Fruit fly (Drosophila melanogaster) whole organism, embryonic: Measurements from ENCODE around the gene Gip.

Experiments used
- Bdp1 ChIP-seq: fragments of 200-800 bp; sonication (Bioruptor generic); optimal IDR thresholded peaks from 3 replicates; lab custom pipeline; 2016; ENCODE audit warnings: missing biosample characterization, missing genetic modification characterization
- CG11560 ChIP-seq: fragments of 200-800 bp; sonication (Bioruptor generic); IDR thresholded peaks from 3 replicates; pipeline ENCODE4 v1.3.6; 2022; ENCODE audit warnings: missing biosample characterization, missing genetic modification characterization
- CG15269 ChIP-seq: fragments of 200-800 bp; sonication (Bioruptor generic); optimal IDR thresholded peaks from 2 replicates; lab custom pipeline; 2018; ENCODE audit warnings: missing biosample characterization, mild to moderate bottlenecking, missing genetic modification characterization, moderate library complexity
- CG17802 ChIP-seq: fragments of 200-800 bp; sonication (Bioruptor generic); optimal IDR thresholded peaks from 2 replicates; lab custom pipeline; 2018; ENCODE audit warnings: missing biosample characterization, mild to moderate bottlenecking, missing genetic modification characterization, moderate library complexity
- CG18599 ChIP-seq: fragments of 200-800 bp; sonication (Bioruptor generic); optimal IDR thresholded peaks from 3 replicates; lab custom pipeline; 2017; ENCODE audit warnings: missing biosample characterization, missing genetic modification characterization, mild to moderate bottlenecking, moderate library complexity, missing genetic modification reagents
- CG2199 ChIP-seq: fragments of 200-800 bp; sonication (Bioruptor generic); IDR thresholded peaks from 3 replicates; pipeline ENCODE4 v1.3.6; 2022; ENCODE audit warnings: missing biosample characterization, missing genetic modification characterization
- CG31365 ChIP-seq: fragments of 200-800 bp; sonication (Bioruptor generic); optimal IDR thresholded peaks from 2 replicates; lab custom pipeline; 2018; ENCODE audit warnings: missing biosample characterization, mild to moderate bottlenecking, missing genetic modification characterization
- CG3163 ChIP-seq: fragments of 200-800 bp; sonication (Bioruptor generic); optimal IDR thresholded peaks from 3 replicates; lab custom pipeline; 2016; ENCODE audit warnings: missing biosample characterization, missing genetic modification characterization
- CG34224 ChIP-seq: fragments of 200-800 bp; sonication (Bioruptor generic); IDR thresholded peaks from 3 replicates; pipeline ENCODE4 v1.3.6; 2022; ENCODE audit warnings: missing biosample characterization, missing genetic modification characterization; ENCODE audit not compliant: partially characterized antibody
- CG3838 ChIP-seq: fragments of 200-800 bp; sonication (Bioruptor generic); optimal IDR thresholded peaks from 3 replicates; lab custom pipeline; 2016; ENCODE audit warnings: missing biosample characterization, missing genetic modification characterization
- CG6175 ChIP-seq: fragments of 200-800 bp; sonication (Bioruptor generic); IDR thresholded peaks from 3 replicates; pipeline ENCODE4 v1.3.6; 2022; ENCODE audit warnings: missing biosample characterization, missing genetic modification characterization
- CG6689 ChIP-seq: fragments of 200-800 bp; sonication (Bioruptor generic); IDR thresholded peaks from 2 replicates; pipeline ENCODE4 v1.3.6; 2022; ENCODE audit warnings: missing biosample characterization, missing genetic modification characterization
- CG6791 ChIP-seq: fragments of 200-800 bp; sonication (Bioruptor generic); IDR thresholded peaks from 3 replicates; pipeline ENCODE4 v1.3.6; 2022; ENCODE audit warnings: missing biosample characterization, missing genetic modification characterization; ENCODE audit not compliant: partially characterized antibody
- CG7271 ChIP-seq: fragments of 200-800 bp; sonication (Bioruptor generic); optimal IDR thresholded peaks from 2 replicates; lab custom pipeline; 2018; ENCODE audit warnings: missing biosample characterization, mild to moderate bottlenecking, missing genetic modification characterization, moderate library complexity
- CG8359 ChIP-seq: fragments of 200-800 bp; sonication (Bioruptor generic); optimal IDR thresholded peaks from 2 replicates; lab custom pipeline; 2017; ENCODE audit warnings: missing biosample characterization, mild to moderate bottlenecking, missing genetic modification characterization, borderline replicate concordance
- CG9727 ChIP-seq: fragments of 200-800 bp; sonication (Bioruptor generic); optimal IDR thresholded peaks from 3 replicates; lab custom pipeline; 2017; ENCODE audit warnings: missing biosample characterization, mild to moderate bottlenecking, missing genetic modification characterization
- CG9876 ChIP-seq: fragments of 200-800 bp; sonication (Bioruptor generic); optimal IDR thresholded peaks from 2 replicates; lab custom pipeline; 2016; ENCODE audit warnings: missing biosample characterization, missing genetic modification characterization
- CG9932 ChIP-seq: fragments of 200-800 bp; sonication (Bioruptor generic); IDR thresholded peaks from 2 replicates; pipeline ENCODE4 v1.3.6; 2022; ENCODE audit warnings: missing biosample characterization, missing genetic modification characterization
- Deaf1 ChIP-seq: fragments of 200-800 bp; optimal IDR thresholded peaks from 3 replicates; lab custom pipeline; 2019; ENCODE audit warnings: missing biosample characterization, mild to moderate bottlenecking, missing genetic modification characterization, moderate library complexity
- HmgD ChIP-seq: fragments of 200-800 bp; sonication (Bioruptor generic); optimal IDR thresholded peaks from 3 replicates; lab custom pipeline; 2016; ENCODE audit warnings: missing biosample characterization, missing genetic modification characterization
- Med ChIP-seq: fragments of 200-800 bp; sonication (Bioruptor generic); peaks from one replicate; lab custom pipeline; 2016; ENCODE audit warnings: missing biosample characterization, missing genetic modification characterization, mild to moderate bottlenecking, inconsistent platforms, moderate library complexity
- Myb ChIP-seq: fragments of 200-800 bp; sonication (Bioruptor generic); optimal IDR thresholded peaks from 2 replicates; lab custom pipeline; 2016; ENCODE audit warnings: missing biosample characterization, missing genetic modification characterization
- Poxn ChIP-seq: fragments of 200-800 bp; sonication (Bioruptor generic); IDR thresholded peaks from 2 replicates; pipeline ENCODE4 v1.3.6; 2022; ENCODE audit warnings: missing biosample characterization, missing genetic modification characterization
- Trl ChIP-seq, 3 experiments: fragments of >200 bp in 2 of 3; fragments of 200-800 bp in 1 of 3; sonication (Bioruptor generic) in 1 of 3; optimal IDR thresholded peaks; 2 replicates in 1 of 3; 3 replicates in 2 of 3; lab custom pipeline; 2016 to 2017; ENCODE audit warnings: missing biosample characterization in 1 of 3, missing genetic modification characterization in 1 of 3
- Xbp1 ChIP-seq: fragments of 200-800 bp; sonication (Bioruptor generic); optimal IDR thresholded peaks from 3 replicates; lab custom pipeline; 2016; ENCODE audit warnings: missing biosample characterization, mild to moderate bottlenecking, missing genetic modification characterization
- amos ChIP-seq: fragments of 200-800 bp; sonication (Bioruptor generic); IDR thresholded peaks from 2 replicates; pipeline ENCODE4 v1.3.6; 2022; ENCODE audit warnings: missing biosample characterization, missing genetic modification characterization; ENCODE audit not compliant: partially characterized antibody
- ash1 ChIP-seq: fragments of 200-800 bp; sonication (Bioruptor generic); optimal IDR thresholded peaks from 2 replicates; lab custom pipeline; 2018; ENCODE audit warnings: missing biosample characterization, mild to moderate bottlenecking, missing genetic modification characterization
- bbx ChIP-seq: fragments of 200-800 bp; sonication (Bioruptor generic); IDR thresholded peaks from 2 replicates; pipeline ENCODE4 v1.3.6; 2022; ENCODE audit warnings: missing biosample characterization, missing genetic modification characterization; ENCODE audit not compliant: partially characterized antibody
- br ChIP-seq: fragments of >200 bp; optimal IDR thresholded peaks from 2 replicates; lab custom pipeline; 2017
- cas ChIP-seq: fragments of 200-800 bp; sonication (Bioruptor generic); IDR thresholded peaks from 2 replicates; pipeline ENCODE4 v1.3.6; 2022; ENCODE audit warnings: missing biosample characterization, missing genetic modification characterization
- crol ChIP-seq: fragments of 200-800 bp; sonication (Bioruptor generic); IDR thresholded peaks from 2 replicates; pipeline ENCODE4 v1.3.6; 2022; ENCODE audit warnings: missing biosample characterization, missing genetic modification characterization
- disco-r ChIP-seq: fragments of 200-800 bp; sonication (Bioruptor generic); optimal IDR thresholded peaks from 2 replicates; lab custom pipeline; 2016; ENCODE audit warnings: missing biosample characterization, missing genetic modification characterization
- exex ChIP-seq: fragments of 200-800 bp; sonication (Bioruptor generic); optimal IDR thresholded peaks from 4 replicates; lab custom pipeline; 2018; ENCODE audit warnings: missing biosample characterization, mild to moderate bottlenecking, missing genetic modification characterization, moderate library complexity
- gro ChIP-seq: fragments of 200-800 bp; sonication (Bioruptor generic); optimal IDR thresholded peaks from 2 replicates; lab custom pipeline; 2016; ENCODE audit warnings: missing biosample characterization, missing genetic modification characterization
- kah ChIP-seq: fragments of 200-800 bp; sonication (Bioruptor generic); optimal IDR thresholded peaks from 2 replicates; lab custom pipeline; 2018; ENCODE audit warnings: missing biosample characterization, mild to moderate bottlenecking, missing genetic modification characterization
- knrl ChIP-seq: fragments of 200-800 bp; sonication (Bioruptor generic); IDR thresholded peaks from 3 replicates; pipeline ENCODE4 v1.3.6; 2022; ENCODE audit warnings: missing biosample characterization, missing genetic modification characterization; ENCODE audit not compliant: partially characterized antibody
- lilli ChIP-seq: fragments of 200-800 bp; sonication (Bioruptor generic); optimal IDR thresholded peaks from 3 replicates; lab custom pipeline; 2016; ENCODE audit warnings: missing biosample characterization, missing genetic modification characterization
- odd ChIP-seq: fragments of 200-800 bp; sonication (Bioruptor generic); optimal IDR thresholded peaks from 2 replicates; lab custom pipeline; 2017; ENCODE audit warnings: missing biosample characterization, mild to moderate bottlenecking, missing genetic modification characterization
- p53 ChIP-seq: fragments of 200-800 bp; sonication (Bioruptor generic); optimal IDR thresholded peaks from 2 replicates; lab custom pipeline; 2016; ENCODE audit warnings: missing biosample characterization, missing genetic modification characterization
- pan ChIP-seq, 4 experiments: fragments of >200 bp in 3 of 4; fragments of 200-800 bp in 1 of 4; sonication (Bioruptor generic) in 1 of 4; optimal IDR thresholded peaks in 3 of 4; IDR thresholded peaks in 1 of 4; 2 replicates each; pipeline versions ENCODE4 v1.3.6 to Lab custom; 2017 to 2022; ENCODE audit warnings: missing biosample characterization in 2 of 4, missing genetic modification characterization in 2 of 4, mixed read lengths in 1 of 4
- peb ChIP-seq: fragments of 200-800 bp; sonication (Bioruptor generic); IDR thresholded peaks from 2 replicates; pipeline ENCODE4 v1.3.6; 2022; ENCODE audit warnings: missing biosample characterization, missing genetic modification characterization
- pfk ChIP-seq: fragments of 200-800 bp; sonication (Bioruptor generic); optimal IDR thresholded peaks from 2 replicates; lab custom pipeline; 2018; ENCODE audit warnings: missing biosample characterization, mild to moderate bottlenecking, missing genetic modification characterization, moderate library complexity
- pho ChIP-seq: fragments of 200-800 bp; sonication (Bioruptor generic); optimal IDR thresholded peaks from 2 replicates; lab custom pipeline; 2016; ENCODE audit warnings: missing biosample characterization, missing genetic modification characterization
- ro ChIP-seq: fragments of 200-800 bp; sonication (Bioruptor generic); IDR thresholded peaks from 2 replicates; pipeline ENCODE4 v1.3.6; 2022; ENCODE audit warnings: missing biosample characterization, missing genetic modification characterization
- sens ChIP-seq: fragments of 200-800 bp; sonication (Bioruptor generic); peaks from one replicate; lab custom pipeline; 2016; ENCODE audit warnings: missing biosample characterization, missing genetic modification characterization
- sob ChIP-seq: fragments of 200-800 bp; sonication (Bioruptor generic); IDR thresholded peaks from 2 replicates; pipeline ENCODE4 v1.3.6; 2022; ENCODE audit warnings: missing biosample characterization, missing genetic modification characterization
- unc-4 ChIP-seq: fragments of 200-800 bp; sonication (Bioruptor generic); IDR thresholded peaks from 2 replicates; pipeline ENCODE4 v1.3.6; 2022; ENCODE audit warnings: missing biosample characterization, missing genetic modification characterization; ENCODE audit not compliant: partially characterized antibody

Gip gene

DNA sequence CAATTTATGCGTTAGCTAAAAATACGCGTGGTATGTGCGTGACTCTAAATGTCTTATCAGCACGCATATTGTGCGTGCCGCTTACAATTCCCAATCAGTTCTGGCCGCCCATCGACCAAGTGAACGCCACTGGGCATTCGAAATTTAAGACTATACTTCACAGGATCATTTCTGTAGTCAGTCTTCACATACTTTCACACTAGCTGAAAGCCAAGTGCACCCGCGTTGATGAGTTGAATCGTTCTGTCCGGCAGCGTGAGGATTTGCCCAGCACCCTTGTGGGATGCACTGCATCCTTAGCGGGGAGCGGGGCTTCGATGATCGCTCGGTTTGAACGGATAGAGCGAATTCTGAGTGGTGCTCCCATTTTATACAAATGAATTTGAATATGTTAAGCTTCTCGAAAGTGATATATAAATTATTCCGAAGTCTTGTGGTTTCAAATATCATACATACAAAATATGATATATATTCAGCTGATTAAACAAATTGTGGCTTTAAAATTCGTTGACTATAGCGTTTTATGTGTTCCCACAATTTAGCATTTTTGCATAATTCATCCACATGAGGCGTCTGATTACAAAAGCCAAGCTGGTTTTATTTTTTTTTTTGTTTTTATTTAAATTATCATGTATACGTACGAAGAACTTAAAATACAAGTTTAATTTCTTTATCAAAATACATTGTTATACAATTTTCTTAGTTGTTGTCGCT, 18.5 kb upstream of the Gip start (continued):
- TF ChIP-seq CG6689 (GFP tag; lab: Robert Waterston, UW) (no peak), CG15269 (tag; lab: Kevin White, UChicago) (no peak), br (lab: Kevin White, UChicago) (no peak), CG2199 (GFP tag; lab: Robert Waterston, UW) (0 out of 3 replicates have a peak, but pooled peaks have one; percentile 50), CG7271 (tag; lab: Kevin White, UChicago) (no peak), CG9727 (GFP tag; lab: Kevin White, UChicago) (no peak), ash1 (GFP tag; lab: Kevin White, UChicago) (no peak), amos (GFP tag; lab: Robert Waterston, UW) (peak; percentile 26; the same call in 1 of the 2 replicates), CG18599 (no peak), CG9932 (no peak), CG31365 (tag; lab: Kevin White, UChicago) (no peak), pho (GFP tag; lab: Kevin White, UChicago) (no peak), ro (GFP tag; lab: Robert Waterston, UW) (no peak), HmgD (GFP tag; lab: Kevin White, UChicago) (no peak), CG3838 (GFP tag; lab: Kevin White, UChicago) (no peak), sob (GFP tag; lab: Robert Waterston, UW) (no peak), kah (no peak), crol (GFP tag; lab: Robert Waterston, UW) (no peak), disco-r (GFP tag; lab: Kevin White, UChicago) (no peak)

DNA sequence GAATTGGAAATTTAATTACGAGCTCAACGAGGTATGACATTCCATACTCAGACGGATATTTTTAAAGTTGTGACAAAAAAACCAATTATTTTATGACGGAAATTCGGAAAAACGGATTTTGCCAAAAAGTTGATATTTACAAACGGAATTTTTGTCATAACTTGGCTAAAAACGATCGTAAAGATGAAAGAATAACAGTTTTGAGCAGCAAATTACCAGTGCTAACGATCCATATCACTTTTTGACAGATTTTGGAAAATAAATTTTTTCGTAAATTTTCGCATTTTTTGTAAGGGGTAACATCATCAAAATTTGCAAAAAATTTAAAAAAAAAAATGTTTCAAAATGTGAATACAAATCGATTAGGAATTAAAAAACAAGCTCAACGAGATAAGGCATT, 10.8 kb upstream of the Gip start:
- no peak for TF ChIP-seq CG17802 (tag; lab: Kevin White, UChicago)
- no peak for TF ChIP-seq Xbp1 (GFP tag; lab: Kevin White, UChicago)

DNA sequence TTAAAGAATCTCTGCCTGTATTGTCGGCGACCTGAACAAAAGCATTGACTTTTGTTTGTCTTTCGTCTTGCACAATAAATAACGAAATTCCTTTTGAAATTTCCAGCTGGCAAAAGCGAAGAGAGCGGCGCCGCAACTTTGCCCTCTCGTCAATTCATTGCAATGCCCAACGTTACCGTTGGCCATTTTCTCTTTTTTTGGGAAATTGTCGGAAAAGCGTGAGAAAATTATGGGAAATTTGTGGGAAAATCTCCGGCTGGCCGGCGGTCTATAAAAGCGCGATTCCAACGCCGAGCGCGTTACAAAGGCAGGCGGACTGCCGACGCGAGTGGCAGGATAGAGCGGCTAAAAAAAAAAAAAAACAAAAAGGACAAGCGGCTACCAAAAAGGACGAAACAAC, 3.7 kb upstream of the Gip start, which contains the start of gene CG43740:
Gene CG43740, plus strand, starts transcription at position 301 of the 400 bp plus-strand sequence.
- TF ChIP-seq CG11560 (tag; lab: Robert Waterston, UW), result no peak
- no peak for TF ChIP-seq CG9876 (GFP tag; lab: Kevin White, UChicago)
- TF ChIP-seq Poxn (GFP tag; lab: Robert Waterston, UW), result no peak
- peak; percentile 9 to 23 for TF ChIP-seq Trl (optimal IDR thresholded peaks at IDR 0.05; lab: Kevin White, UChicago)
- no peak for TF ChIP-seq Trl (GFP tag; optimal IDR thresholded peaks at IDR 0.05; lab: Kevin White, UChicago)
- no peak for TF ChIP-seq peb (GFP tag; lab: Robert Waterston, UW)
- TF ChIP-seq Deaf1 (tag; lab: Kevin White, UChicago), result peak; percentile 23
- TF ChIP-seq exex, result no peak
- no peak for TF ChIP-seq bbx (GFP tag; lab: Robert Waterston, UW)
- TF ChIP-seq sens, result no peak
- TF ChIP-seq gro (GFP tag; lab: Kevin White, UChicago), result no peak
- TF ChIP-seq pfk (GFP tag; lab: Kevin White, UChicago), result no peak
- no peak for TF ChIP-seq lilli (GFP tag; lab: Kevin White, UChicago)
- no peak for TF ChIP-seq knrl (GFP tag; lab: Robert Waterston, UW)
- TF ChIP-seq CG6175 (GFP tag; lab: Robert Waterston, UW), result no peak
- 0 out of 2 replicates have a peak, but pooled peaks have one; percentile 18 for TF ChIP-seq unc-4 (GFP tag; lab: Robert Waterston, UW)
- TF ChIP-seq CG3163 (GFP tag; lab: Kevin White, UChicago), result peak; percentile 60
- no peak for TF ChIP-seq CG8359 (GFP tag; lab: Kevin White, UChicago)
- no peak for TF ChIP-seq Bdp1
- TF ChIP-seq HmgD (GFP tag; lab: Kevin White, UChicago), result no peak
- TF ChIP-seq pan (optimal IDR thresholded peaks at IDR 0.05; lab: Kevin White, UChicago), result no peak
- TF ChIP-seq pan (GFP tag; optimal IDR thresholded peaks at IDR 0.05 in 1 of 2, IDR thresholded peaks at IDR 0.05 in 1 of 2), result no peak
- TF ChIP-seq CG34224, result no peak
- peak; percentile 24 for TF ChIP-seq Med (GFP tag; lab: Kevin White, UChicago)
- no peak for TF ChIP-seq cas
- TF ChIP-seq odd, result no peak
- no peak for TF ChIP-seq p53 (GFP tag; lab: Kevin White, UChicago)
- TF ChIP-seq CG6791 (GFP tag; lab: Robert Waterston, UW), result no peak
- no peak for TF ChIP-seq Myb (GFP tag; lab: Kevin White, UChicago)
